Worm (Caenorhabditis elegans): ENCODE results near the gene K11H12.4.

K11H12.4 gene

ce11 chrIV:625947-626548, 49.6 kb downstream of the K11H12.4 start:
- TF ChIP-seq nhr-80 (tag; optimal IDR thresholded peaks at IDR 0.05) (peak; percentile 86), unc-62 (GFP tag; optimal IDR thresholded peaks at IDR 0.05) (peak; percentile 81), cebp-1 (GFP tag; IDR thresholded peaks at IDR 0.05) (no peak), cebp-1 (tag; optimal IDR thresholded peaks at IDR 0.05) (peak; percentile 27), lin-40 (tag; optimal IDR thresholded peaks at IDR 0.05) (peak; percentile 53), dox-1 (GFP tag; IDR thresholded peaks at IDR 0.05) (peak; percentile 40; the same call in 1 of the 2 replicates), snpc-4 (GFP tag; optimal IDR thresholded peaks at IDR 0.05) (no peak), snpc-4 (tag; optimal IDR thresholded peaks at IDR 0.05) (peak in 2 of 4 experiments; percentile 5 to 18), mxl-1 (tag; optimal IDR thresholded peaks at IDR 0.05) (no peak), atf-7 (tag; optimal IDR thresholded peaks at IDR 0.05) (no peak)

Measured in whole organism, young adult.